Worm (Caenorhabditis elegans): ENCODE data around the gene T25B9.9.
A peak's percentile ranks its signal among the peaks of the same experiment; 100 is the strongest.

- TF ChIP-seq nhr-77 (tag; optimal IDR thresholded peaks at IDR 0.05): no peak
- TF ChIP-seq egl-27 (tag; optimal IDR thresholded peaks at IDR 0.05): peak; percentile 4
- TF ChIP-seq ztf-4 (tag; optimal IDR thresholded peaks at IDR 0.05): no peak
- peak; percentile 54 for TF ChIP-seq crh-2 (tag; optimal IDR thresholded peaks at IDR 0.05)
- TF ChIP-seq nhr-237 (tag; optimal IDR thresholded peaks at IDR 0.05): no peak
- no peak for TF ChIP-seq nhr-12 (tag; optimal IDR thresholded peaks at IDR 0.05)
- no peak for TF ChIP-seq ama-1 (optimal IDR thresholded peaks at IDR 0.05)
Measured at ce11 chrIV:10784085-10784484, 14.6 kb downstream of the T25B9.9 start.
